Worm (Caenorhabditis elegans) whole organism, dauer: ENCODE results near the gene F53G2.12.

ENCODE experiments used
- unc-62 ChIP-seq: sonication (generic microtip); optimal IDR thresholded peaks from 2 replicates; lab custom pipeline; 2017; ENCODE audit warnings: missing biosample characterization, missing genetic modification reagents, missing genetic modification characterization

F53G2.12 gene

DNA sequence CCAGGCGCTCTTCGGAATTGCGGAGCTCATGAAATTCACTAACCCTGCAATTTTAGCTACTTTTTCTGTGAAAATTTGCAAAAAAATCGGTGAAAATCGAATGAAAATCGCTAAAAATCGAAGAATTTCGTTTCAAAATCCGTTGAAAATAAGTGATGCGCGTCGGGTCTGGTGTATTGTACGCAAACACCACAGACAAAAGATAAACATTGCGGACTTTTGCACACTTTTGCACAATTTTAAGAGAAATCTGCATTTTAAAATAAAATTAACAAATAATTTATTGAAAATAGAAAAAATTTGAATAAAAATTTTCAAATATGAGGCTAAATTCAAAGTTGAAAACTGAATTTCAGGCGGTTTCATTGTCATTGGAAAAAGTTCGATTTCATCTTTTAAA lies at the start of gene F53G2.12:
F53G2.12 (minus strand) TSS at position 44 of the 400 bp plus-strand sequence.
- TF ChIP-seq unc-62 (GFP tag; lab: Kevin White, UChicago), result no peak

DNA sequence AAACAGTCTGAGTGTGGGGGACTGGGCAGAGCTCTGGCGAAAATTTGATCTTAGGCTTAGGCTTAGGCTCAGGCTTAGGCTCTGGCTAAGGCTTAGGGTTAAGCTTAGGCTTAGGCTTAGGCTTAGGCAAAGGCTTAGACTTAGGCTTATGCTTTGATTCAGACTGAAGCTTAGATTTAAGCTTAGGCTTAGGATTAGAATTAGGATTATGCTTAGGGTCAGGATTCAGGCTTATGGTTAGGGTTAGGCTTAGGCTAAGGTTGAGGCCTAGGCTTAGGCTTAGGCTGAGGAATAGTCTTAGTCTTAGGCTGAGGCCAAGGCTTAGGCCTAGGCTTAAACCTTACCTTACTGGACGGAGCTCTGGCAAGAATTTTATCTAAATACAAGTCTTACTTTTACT lies 48.0 kb upstream of the F53G2.12 start:
- TF ChIP-seq unc-62 (GFP tag; lab: Kevin White, UChicago), result no peak

DNA sequence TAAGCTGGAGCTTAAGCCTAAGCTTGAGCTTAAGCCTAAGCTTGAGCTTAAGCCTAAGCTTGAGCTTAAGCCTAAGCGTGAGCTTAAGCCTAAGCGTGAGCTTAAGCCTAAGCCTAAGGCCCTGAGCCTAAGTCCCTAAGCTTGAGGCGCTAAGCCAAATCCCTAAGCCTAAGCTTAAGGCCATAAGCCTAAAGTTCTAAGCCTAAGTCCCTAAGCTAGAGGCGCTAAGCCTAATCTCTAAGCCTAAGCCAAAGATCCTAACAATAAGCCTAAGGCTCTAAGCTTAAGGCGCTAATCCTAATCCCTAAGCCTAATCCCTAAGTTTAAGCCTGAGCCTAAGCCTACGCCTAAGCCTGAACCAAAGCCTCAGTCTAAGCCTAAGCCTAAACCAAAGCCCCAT lies 46.8 kb upstream of the F53G2.12 start:
- TF ChIP-seq unc-62 (GFP tag; lab: Kevin White, UChicago), result no peak

DNA sequence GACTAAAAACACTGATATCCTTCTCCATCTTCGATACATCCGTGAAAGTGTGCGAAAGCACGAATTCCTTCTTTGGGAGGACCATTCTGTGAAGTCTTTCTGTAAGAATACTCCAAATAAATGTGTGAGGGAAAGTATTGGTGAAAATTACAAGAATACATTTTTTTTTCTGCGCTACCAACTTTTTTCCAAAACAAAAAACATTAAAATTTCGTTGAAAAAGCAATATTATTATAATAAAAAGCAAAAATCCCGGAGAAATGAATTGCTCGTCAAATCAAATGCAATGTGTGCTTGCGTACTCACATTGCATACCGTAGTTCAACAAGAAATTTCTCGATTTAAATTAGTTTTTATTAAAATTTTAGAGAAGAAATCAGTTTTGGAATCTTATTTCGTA lies 43.1 kb upstream of the F53G2.12 start, which contains the start of gene bath-13:
bath-13 (minus strand) TSS at position 101 of the 400 bp plus-strand sequence.
- TF ChIP-seq unc-62 (GFP tag; lab: Kevin White, UChicago), result no peak

DNA sequence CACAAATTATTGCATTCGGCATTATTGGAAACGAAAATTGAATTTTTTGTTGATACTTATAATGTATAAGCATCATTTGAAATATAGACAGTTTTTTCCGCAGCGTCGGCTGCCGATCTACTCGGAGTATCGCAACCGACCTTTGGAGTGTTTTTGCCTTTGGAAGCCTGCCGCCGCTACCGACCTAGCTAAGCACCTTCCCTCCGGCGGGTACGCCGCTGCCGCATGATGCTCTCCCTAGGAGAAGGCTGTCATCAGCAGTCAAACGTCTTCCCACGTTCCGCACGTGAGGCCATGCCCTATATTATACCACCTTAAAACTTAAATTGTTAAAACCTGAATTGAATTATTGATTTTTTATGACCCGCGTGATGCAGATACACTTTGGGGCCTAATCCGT lies 39.6 kb upstream of the F53G2.12 start:
- no peak for TF ChIP-seq unc-62 (GFP tag; lab: Kevin White, UChicago)

DNA sequence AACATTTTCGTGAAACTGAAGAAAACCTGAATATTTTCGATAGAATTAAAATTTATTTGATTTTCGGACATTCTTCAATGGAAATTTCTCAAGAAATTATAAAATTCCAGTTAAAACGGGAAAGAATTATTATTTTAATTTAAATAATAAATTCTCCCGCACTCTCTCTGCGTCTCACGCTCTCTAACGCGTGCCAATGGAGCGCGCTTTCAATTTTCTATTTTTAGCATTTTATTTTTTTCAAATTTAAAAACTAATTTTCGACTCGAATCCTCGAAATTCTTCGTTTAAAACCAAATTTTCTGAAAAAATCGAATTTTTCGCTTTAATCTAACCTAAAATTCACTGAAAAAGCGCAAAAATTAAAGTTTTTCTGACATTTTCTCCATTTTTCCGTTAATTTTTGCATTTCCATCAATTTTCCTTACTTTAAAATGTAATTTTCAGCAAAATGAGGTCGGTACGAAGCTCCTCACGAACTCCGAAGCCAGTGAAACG lies 25.6 kb upstream of the F53G2.12 start, which contains the start of gene gbas-1:
gbas-1 (plus strand) TSS at position 448 of the 498 bp plus-strand sequence.
- no peak for TF ChIP-seq unc-62 (GFP tag; lab: Kevin White, UChicago)

DNA sequence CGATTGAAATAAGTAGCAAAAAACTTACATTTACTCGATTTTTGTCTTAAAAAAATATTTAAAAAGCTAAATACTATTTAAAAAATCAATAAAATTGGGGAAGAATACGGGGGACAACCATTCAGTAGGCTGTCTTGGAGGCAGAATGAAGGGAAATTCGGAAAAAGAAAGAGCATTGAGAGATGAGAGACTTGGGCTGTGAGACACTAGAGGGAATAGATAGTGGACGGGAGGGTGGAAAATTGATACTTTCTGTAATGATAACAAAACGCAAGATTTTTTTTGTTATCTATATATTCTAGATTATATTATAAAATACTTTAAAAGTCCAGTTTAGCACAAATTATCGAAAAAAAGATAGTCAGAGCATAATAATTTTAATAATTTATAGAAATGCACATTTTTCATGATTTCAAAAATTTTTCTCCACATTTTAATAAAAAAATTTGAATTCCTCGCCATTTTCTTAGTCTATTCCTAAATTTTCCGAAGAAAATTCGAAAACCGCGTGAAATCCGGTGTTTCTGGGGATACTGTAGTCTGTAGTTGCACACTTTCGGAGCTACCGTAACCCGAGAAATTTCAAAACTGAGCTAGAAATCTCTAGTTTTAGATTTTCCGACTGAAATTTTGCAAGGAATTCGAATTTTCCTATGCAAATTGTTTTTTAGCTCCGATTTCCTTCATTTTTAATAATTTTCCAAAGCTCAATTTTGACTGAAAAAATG lies 25.0 kb upstream of the F53G2.12 start:
- TF ChIP-seq unc-62 (GFP tag; lab: Kevin White, UChicago), result no peak

DNA sequence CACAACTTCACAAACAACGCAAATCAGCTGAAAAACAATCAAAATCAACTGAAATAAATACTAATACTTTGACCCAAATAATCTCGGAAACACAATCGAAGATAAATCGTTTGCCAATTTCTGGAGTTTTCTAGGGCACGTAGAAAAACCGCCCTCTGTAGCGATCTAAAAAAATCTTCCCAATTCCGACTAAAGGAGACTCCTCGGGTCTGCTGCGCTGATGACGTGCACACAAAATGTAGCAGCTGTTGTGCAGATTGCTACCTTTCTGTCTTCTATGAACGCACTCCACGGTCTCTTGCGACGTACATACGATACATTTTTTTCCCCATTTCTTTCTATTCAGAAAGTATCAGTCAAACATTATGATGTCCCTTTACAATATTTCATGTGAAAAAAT lies 9.5 kb upstream of the F53G2.12 start, which contains the start of gene F53G2.1:
F53G2.1 (plus strand) TSS at position 301 of the 400 bp plus-strand sequence.
- no peak for TF ChIP-seq unc-62 (GFP tag; lab: Kevin White, UChicago)

DNA sequence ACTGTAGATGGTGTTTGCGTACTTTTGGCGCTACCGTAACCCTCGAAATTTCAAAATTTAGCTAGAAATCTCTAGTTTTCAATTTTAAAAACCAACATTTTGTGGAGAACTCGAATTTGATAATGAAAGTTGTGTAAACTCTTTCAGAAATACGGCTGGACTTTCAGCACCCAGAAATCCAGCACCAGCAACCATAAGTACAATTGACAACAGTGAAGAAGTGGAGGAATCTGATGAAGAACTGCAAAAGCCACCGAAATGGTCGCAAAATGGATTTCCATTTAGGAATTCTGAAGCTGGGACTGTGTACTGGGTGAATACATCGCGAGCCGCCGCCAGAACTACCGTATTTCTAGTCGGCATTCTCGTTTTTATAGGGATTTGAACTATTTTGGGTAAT lies 4.6 kb upstream of the F53G2.12 start, which contains the start of gene F53G2.13:
F53G2.13 (plus strand) TSS at position 301 of the 400 bp plus-strand sequence.
- no peak for TF ChIP-seq unc-62 (GFP tag; lab: Kevin White, UChicago)

DNA sequence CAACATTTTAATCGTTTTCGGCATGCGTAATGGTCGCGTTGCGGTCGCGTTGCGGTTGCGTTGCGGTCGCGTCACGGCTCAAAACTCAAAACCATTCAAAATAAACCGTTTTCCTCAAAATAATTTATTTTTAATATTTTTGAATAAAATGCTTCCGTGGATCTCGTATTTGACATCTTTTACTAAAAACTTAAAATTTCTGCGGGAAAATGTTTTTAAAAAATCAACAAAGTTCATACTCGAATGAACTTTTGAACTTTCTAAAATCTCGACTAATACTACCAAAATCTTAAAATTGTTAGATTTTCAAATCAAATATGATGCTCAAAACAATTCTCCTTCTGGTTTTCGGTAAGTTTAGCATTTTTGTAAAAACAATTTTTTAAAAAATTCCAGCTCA lies 2.7 kb upstream of the F53G2.12 start, which contains the start of gene F53G2.2:
F53G2.2 (plus strand) TSS at position 301 of the 400 bp plus-strand sequence.
- no peak for TF ChIP-seq unc-62 (GFP tag; lab: Kevin White, UChicago)

DNA sequence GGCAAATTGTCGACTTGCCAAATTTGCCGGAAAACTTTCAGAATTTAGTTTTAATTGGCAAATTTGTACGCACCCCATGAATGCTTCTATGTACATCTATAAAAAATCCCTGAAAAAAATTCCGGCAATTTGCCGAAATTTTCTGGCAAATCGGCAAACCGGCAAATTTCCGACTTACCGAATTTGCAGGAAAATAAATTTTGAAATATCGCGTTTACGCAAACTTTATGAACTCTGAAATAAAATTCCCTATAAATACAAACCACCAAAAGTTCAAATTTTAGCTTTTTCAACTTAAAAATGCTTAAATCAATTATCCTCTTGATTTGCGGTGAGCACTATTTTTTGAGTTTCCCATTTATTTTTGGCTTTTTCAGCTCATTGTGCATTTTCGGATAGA lies 1.2 kb upstream of the F53G2.12 start, which contains the start of gene F53G2.3:
F53G2.3 (plus strand) TSS at position 301 of the 400 bp plus-strand sequence.
- no peak for TF ChIP-seq unc-62 (GFP tag; lab: Kevin White, UChicago)

DNA sequence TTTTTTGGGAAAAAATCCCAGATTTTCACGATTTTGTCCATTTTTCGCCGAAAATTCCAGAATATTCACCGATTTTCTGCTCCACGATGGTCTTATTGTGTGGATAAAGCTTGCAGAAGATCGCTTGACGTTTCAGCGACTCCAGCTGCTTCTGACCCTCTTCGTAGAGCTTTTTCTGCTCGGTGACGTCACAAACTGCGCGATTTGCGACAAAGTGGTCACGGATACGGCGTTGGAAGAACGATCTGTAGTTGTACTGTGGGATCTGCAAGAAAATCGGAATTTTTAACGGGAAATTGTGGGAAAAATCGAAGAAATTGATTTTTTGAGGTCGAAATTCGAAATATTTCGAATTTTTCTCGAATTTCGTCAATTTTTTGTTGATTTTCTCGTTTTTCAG lies 347 bp downstream of the F53G2.12 start, which contains the start of gene mnat-1:
mnat-1 (minus strand) TSS at position 101 of the 400 bp plus-strand sequence.
- TF ChIP-seq unc-62 (GFP tag; lab: Kevin White, UChicago), result no peak

DNA sequence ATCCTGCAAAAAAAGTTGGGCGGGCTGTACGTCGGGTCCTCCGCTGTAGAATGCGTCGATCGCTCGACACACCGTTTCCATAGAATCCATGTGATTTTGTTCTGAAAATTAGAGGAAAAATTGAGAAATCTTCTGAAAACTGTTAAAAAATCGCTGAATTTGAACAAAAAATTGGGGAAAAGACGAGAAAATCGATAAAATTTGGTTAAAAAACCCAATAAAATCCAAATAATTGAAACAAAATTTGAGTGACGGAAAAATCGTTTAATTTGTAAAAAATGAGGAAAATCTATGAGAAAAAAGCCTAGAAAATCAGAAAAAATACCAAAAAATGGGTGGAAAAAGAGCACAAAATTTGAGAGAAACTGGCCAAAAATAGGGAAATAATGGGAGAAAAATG lies 5.6 kb downstream of the F53G2.12 start, which contains the start of gene tsr-1:
tsr-1 (minus strand) TSS at position 101 of the 400 bp plus-strand sequence.
- no peak for TF ChIP-seq unc-62 (GFP tag; lab: Kevin White, UChicago)

DNA sequence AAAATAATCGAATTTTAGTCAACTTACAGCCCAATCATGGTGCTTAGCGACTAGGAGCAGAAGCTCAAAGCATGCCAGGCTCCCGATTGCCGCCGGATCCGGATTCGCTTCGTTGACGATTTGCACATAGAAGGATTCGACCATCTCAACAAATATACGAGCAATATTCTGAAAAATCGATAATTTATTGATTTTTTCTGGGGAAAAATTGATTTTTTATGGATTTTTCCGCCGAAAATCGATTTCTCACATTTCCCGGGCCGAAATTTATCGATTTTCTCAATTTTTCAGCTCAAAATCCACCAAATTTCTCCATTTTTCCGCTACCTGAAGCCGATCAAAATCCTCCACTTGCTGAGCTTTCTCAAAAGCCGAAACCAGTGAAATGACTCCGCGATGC lies 10.0 kb downstream of the F53G2.12 start:
- no peak for TF ChIP-seq unc-62 (GFP tag; lab: Kevin White, UChicago)

DNA sequence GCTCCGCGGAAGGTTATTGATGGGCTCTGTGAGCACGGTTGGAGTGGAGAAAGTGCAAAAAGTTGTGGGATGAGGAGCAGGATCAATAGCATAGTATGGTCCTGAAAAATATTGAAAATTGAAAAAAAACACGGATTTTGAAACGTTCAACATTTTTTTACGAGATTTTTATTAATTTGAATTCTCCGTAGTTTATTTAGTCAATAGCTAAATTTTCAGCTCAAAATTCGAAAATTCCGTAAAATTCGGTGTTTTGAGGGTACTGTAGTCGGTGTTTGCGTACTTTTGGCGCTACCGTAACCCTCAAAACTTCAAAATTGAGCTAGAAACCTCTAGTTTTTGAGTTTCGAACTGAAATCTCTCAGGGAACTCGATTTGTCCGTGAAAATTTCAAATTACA lies 20.0 kb downstream of the F53G2.12 start, which contains the start of gene pqn-42:
pqn-42 (minus strand) TSS at position 101 of the 400 bp plus-strand sequence.
- no peak for TF ChIP-seq unc-62 (GFP tag; lab: Kevin White, UChicago)

DNA sequence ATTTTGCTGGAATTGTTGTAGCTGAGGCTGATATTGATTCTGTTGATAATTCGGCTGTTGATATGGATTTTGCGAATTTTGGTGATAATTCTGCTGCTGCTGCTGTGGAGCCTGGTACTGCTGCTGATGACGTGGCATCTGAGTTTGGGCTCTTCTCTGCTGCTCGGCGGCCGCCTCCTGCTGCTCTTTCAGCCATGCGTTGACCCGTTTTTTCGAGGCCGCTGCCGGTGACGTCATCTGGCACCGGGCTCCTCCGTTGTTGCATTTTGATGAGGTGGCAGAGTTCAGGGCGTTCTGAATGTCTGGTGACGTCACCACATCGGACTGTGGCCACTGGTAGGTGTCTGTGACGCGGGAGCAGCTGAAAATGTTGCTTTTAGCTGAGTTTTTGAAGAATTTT lies 21.9 kb downstream of the F53G2.12 start:
- no peak for TF ChIP-seq unc-62 (GFP tag; lab: Kevin White, UChicago)
